Worm (Caenorhabditis elegans) whole organism, L4 larva: Measurements from ENCODE around the gene T25E12.16.

Experiments
- F37D6.2 ChIP-seq: sonication (generic microtip); optimal IDR thresholded peaks from 2 replicates; lab custom pipeline; 2016; ENCODE audit warnings: mild to moderate bottlenecking, missing genetic modification characterization, missing compliant biosample characterization
- F44E2.7 ChIP-seq: fragments of 200-800 bp; sonication (Bioruptor generic); IDR thresholded peaks from 2 replicates; pipeline ENCODE4 v2.1.2; 2022; ENCODE audit warnings: missing genetic modification characterization, missing compliant biosample characterization
- F49E8.2 ChIP-seq: sonication (generic microtip); optimal IDR thresholded peaks from 2 replicates; lab custom pipeline; 2016; ENCODE audit warnings: missing compliant biosample characterization, mild to moderate bottlenecking, missing genetic modification characterization, borderline replicate concordance
- R02D3.7 ChIP-seq: fragments of 150-350 bp; sonication (generic microtip); optimal IDR thresholded peaks from 3 replicates; lab custom pipeline; 2014; ENCODE audit warnings: missing biosample characterization, missing genetic modification characterization
- T20F7.1 ChIP-seq: fragments of 200-800 bp; sonication (Bioruptor generic); optimal IDR thresholded peaks from 2 replicates; lab custom pipeline; 2018; ENCODE audit warnings: mild to moderate bottlenecking, missing genetic modification characterization, missing compliant biosample characterization
- Y105C5A.15 ChIP-seq: fragments of 200-800 bp; sonication (Bioruptor generic); IDR thresholded peaks from 2 replicates; pipeline ENCODE4 v1.3.6; 2022; ENCODE audit warnings: missing genetic modification characterization, missing compliant biosample characterization
- Y48G9A.11 ChIP-seq: fragments of 200-800 bp; sonication (Bioruptor generic); IDR thresholded peaks from 2 replicates; pipeline ENCODE4 v1.3.6; 2022; ENCODE audit warnings: missing genetic modification reagents, missing genetic modification characterization, missing compliant biosample characterization
- aha-1 ChIP-seq: fragments of 150-350 bp; peaks from one replicate; lab custom pipeline; 2014; ENCODE audit warnings: missing biosample characterization, missing genetic modification characterization
- aly-2 ChIP-seq: sonication (generic microtip); optimal IDR thresholded peaks from 2 replicates; lab custom pipeline; 2018; ENCODE audit warnings: missing biosample characterization, missing genetic modification characterization
- arid-1 ChIP-seq: fragments of 200-800 bp; sonication (Bioruptor generic); conservative IDR thresholded peaks from 2 replicates; pipeline ENCODE4 v1.3.6; 2022; ENCODE audit warnings: missing genetic modification reagents, missing genetic modification characterization, missing compliant biosample characterization
- ceh-20 ChIP-seq: fragments of 200-800 bp; sonication (Bioruptor generic); IDR thresholded peaks from 2 replicates; pipeline ENCODE4 v1.3.6; 2022; ENCODE audit warnings: missing genetic modification reagents, missing genetic modification characterization, missing compliant biosample characterization
- ceh-44 ChIP-seq: fragments of 200-800 bp; sonication (Bioruptor generic); IDR thresholded peaks from 2 replicates; pipeline ENCODE4 v1.3.6; 2022; ENCODE audit warnings: missing genetic modification reagents, missing genetic modification characterization, missing compliant biosample characterization
- ceh-62 ChIP-seq: sonication (generic microtip); optimal IDR thresholded peaks from 2 replicates; lab custom pipeline; 2017; ENCODE audit warnings: missing biosample characterization, missing genetic modification characterization
- daf-16 ChIP-seq, 3 experiments: sonication (generic microtip); optimal IDR thresholded peaks; 2 replicates each; lab custom pipeline; 2016 to 2017; ENCODE audit warnings: missing genetic modification characterization in 3 of 3, missing genetic modification reagents in 3 of 3, mild to moderate bottlenecking in 2 of 3, missing compliant biosample characterization in 2 of 3, missing biosample characterization in 1 of 3, moderate library complexity in 1 of 3
- fkh-10 ChIP-seq: fragments of 150-350 bp; optimal IDR thresholded peaks from 2 replicates; lab custom pipeline; 2014; ENCODE audit warnings: missing biosample characterization, missing genetic modification reagents, missing genetic modification characterization
- gei-8 ChIP-seq: fragments of 200-800 bp; sonication (Bioruptor generic); optimal IDR thresholded peaks from 2 replicates; lab custom pipeline; 2018; ENCODE audit warnings: mild to moderate bottlenecking, missing genetic modification characterization, missing compliant biosample characterization
- hlh-30 ChIP-seq: sonication (generic microtip); optimal IDR thresholded peaks from 2 replicates; lab custom pipeline; 2017; ENCODE audit warnings: antibody characterized with exemption, mild to moderate bottlenecking, missing genetic modification characterization, missing compliant biosample characterization; ENCODE audit not compliant: insufficient read depth
- jun-1 ChIP-seq: fragments of 150-350 bp; optimal IDR thresholded peaks from 2 replicates; lab custom pipeline; 2014; ENCODE audit warnings: missing biosample characterization, missing genetic modification reagents, missing genetic modification characterization
- mes-2 ChIP-seq: sonication (generic microtip); optimal IDR thresholded peaks from 2 replicates; lab custom pipeline; 2016; ENCODE audit warnings: missing genotype, mild to moderate bottlenecking, missing genetic modification characterization, missing compliant biosample characterization; ENCODE audit not compliant: poor library complexity, severe bottlenecking
- nhr-28 ChIP-seq: fragments of 150-350 bp; optimal IDR thresholded peaks from 2 replicates; lab custom pipeline; 2014; ENCODE audit warnings: missing biosample characterization, missing genetic modification characterization
- nhr-42 ChIP-seq: fragments of 200-800 bp; sonication (Bioruptor generic); IDR thresholded peaks from 2 replicates; pipeline ENCODE4 v1.3.6; 2022; ENCODE audit warnings: missing genetic modification characterization, missing compliant biosample characterization
- nhr-6 ChIP-seq: fragments of 150-350 bp; optimal IDR thresholded peaks from 2 replicates; lab custom pipeline; 2014; ENCODE audit warnings: missing biosample characterization, missing genetic modification characterization
- pha-4 ChIP-seq, 2 experiments: fragments of 150-350 bp in 1 of 2; fragments of 200-800 bp in 1 of 2; sonication (Bioruptor generic) in 1 of 2; IDR thresholded peaks in 1 of 2; optimal IDR thresholded peaks in 1 of 2; 2 replicates each; pipeline versions ENCODE4 v1.3.6 to Lab custom; 2014 to 2022; ENCODE audit warnings: missing genetic modification characterization in 2 of 2, missing genetic modification reagents in 2 of 2, missing biosample characterization in 1 of 2, missing compliant biosample characterization in 1 of 2
- saeg-2 ChIP-seq: fragments of 200-800 bp; sonication (Bioruptor generic); IDR thresholded peaks from 2 replicates; pipeline ENCODE4 v1.3.6; 2022; ENCODE audit warnings: missing genetic modification reagents, missing genetic modification characterization, missing compliant biosample characterization
- spr-3 ChIP-seq: fragments of 200-800 bp; sonication (Bioruptor generic); optimal IDR thresholded peaks from 2 replicates; lab custom pipeline; 2018; ENCODE audit warnings: mild to moderate bottlenecking, missing genetic modification characterization, missing compliant biosample characterization
- tra-1 ChIP-seq: fragments of 200-800 bp; sonication (Bioruptor generic); IDR thresholded peaks from 2 replicates; pipeline ENCODE4 v1.3.6; 2022; ENCODE audit warnings: missing genetic modification reagents, missing genetic modification characterization, missing compliant biosample characterization
- unc-39 ChIP-seq: sonication (generic microtip); optimal IDR thresholded peaks from 2 replicates; lab custom pipeline; 2017; ENCODE audit warnings: missing biosample characterization, missing genetic modification characterization
- unc-62 ChIP-seq, 3 experiments: fragments of 150-350 bp in 1 of 3; sonication (generic microtip); optimal IDR thresholded peaks in 2 of 3; peaks in 1 of 3; 1 replicate in 1 of 3; 2 replicates in 2 of 3; lab custom pipeline; 2014 to 2017; ENCODE audit warnings: missing biosample characterization in 3 of 3, missing genetic modification characterization in 3 of 3, missing genetic modification reagents in 3 of 3, missing genotype in 1 of 3
- vab-7 ChIP-seq: fragments of 200-800 bp; sonication (Bioruptor generic); IDR thresholded peaks from 2 replicates; pipeline ENCODE4 v1.3.6; 2022; ENCODE audit warnings: missing genetic modification reagents, missing genetic modification characterization, missing compliant biosample characterization

Gene T25E12.16

DNA sequence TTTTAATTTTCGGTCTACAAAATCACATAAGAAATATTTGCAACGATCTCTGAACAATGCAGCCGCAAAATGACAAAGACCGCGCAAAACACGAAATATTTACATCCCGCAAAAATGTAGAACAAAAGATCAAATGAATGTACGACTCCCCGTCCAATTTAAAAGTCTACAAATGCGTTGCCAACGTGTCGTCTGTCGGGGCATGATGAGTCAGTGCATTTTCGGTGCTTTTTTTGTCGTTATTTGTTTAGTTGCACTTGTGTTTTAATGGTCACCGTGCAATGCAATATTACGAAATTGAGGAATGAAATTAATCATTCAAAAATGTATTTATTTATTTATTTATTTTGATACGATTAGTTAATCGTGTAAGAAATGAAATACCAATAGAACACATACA, 9.0 kb downstream of the T25E12.16 start (continued):
- no peak for TF ChIP-seq daf-16 (GFP tag; optimal IDR thresholded peaks at IDR 0.05; lab: Kevin White, UChicago)
- no peak for TF ChIP-seq daf-16 (tag; optimal IDR thresholded peaks at IDR 0.05; lab: Kevin White, UChicago)

DNA sequence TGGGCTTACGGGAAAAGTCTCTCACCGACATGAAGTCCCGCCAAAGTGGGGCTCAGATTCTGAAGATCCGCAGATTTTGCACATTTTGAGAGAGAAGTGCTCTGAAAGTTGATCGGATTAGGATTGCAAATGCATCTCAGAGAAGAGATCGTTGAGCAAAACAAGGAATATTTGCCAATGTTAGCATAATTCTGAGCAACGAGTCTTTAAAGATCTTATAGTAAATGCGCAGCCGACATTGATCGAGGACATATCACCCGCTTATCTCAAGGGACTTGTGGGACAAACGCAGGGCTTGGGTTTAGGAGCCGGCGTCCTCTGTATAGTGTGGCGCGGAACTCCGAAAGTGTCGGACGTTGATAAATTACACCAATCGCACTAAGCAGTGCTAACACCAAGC, 9.8 kb downstream of the T25E12.16 start, which contains the start of gene nhr-112:
TSS of gene nhr-112 (minus strand) at position 101 of the 400 bp plus-strand sequence.
- TF ChIP-seq pha-4 (GFP tag; IDR thresholded peaks at IDR 0.05; lab: Robert Waterston, UW) (no peak), pha-4 (tag; optimal IDR thresholded peaks at IDR 0.05; lab: Kevin White, UChicago) (no peak), unc-62 (GFP tag; optimal IDR thresholded peaks at IDR 0.05 in 1 of 2; lab: Kevin White, UChicago) (peak in 1 of 2 experiments; percentile 90), unc-62 (tag; optimal IDR thresholded peaks at IDR 0.05; lab: Kevin White, UChicago) (no peak)

DNA sequence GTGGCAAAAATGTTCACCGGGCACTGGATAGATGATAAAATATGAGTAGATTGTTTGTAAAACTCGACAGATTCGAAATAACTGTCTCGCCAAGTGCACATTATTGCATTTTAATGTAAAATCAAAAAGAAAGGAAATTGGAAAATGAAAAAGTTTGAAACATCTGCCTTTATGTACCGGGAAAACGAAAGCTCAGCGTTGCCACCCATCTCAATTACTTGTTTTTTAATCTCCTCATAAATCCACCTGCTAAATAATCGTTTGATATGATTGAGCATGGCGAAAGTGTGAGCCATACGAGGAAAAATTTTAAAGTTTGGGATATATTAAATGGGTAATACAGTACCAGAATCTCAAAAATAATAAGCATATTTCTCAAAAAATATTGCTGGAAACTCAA, 17.0 kb downstream of the T25E12.16 start, which contains the start of gene srh-137:
TSS of gene srh-137 (minus strand) at position 101 of the 400 bp plus-strand sequence.
- no peak for TF ChIP-seq nhr-6 (tag; lab: Kevin White, UChicago)
- TF ChIP-seq F44E2.7 (GFP tag; lab: Robert Waterston, UW) = no peak
- TF ChIP-seq vab-7 = no peak
- no peak for TF ChIP-seq T20F7.1
- no peak for TF ChIP-seq R02D3.7 (tag; lab: Kevin White, UChicago)
- TF ChIP-seq tra-1 (GFP tag; lab: Robert Waterston, UW) = no peak
- TF ChIP-seq ceh-62 = no peak
- TF ChIP-seq, all 104 proteins: peak for 0

DNA sequence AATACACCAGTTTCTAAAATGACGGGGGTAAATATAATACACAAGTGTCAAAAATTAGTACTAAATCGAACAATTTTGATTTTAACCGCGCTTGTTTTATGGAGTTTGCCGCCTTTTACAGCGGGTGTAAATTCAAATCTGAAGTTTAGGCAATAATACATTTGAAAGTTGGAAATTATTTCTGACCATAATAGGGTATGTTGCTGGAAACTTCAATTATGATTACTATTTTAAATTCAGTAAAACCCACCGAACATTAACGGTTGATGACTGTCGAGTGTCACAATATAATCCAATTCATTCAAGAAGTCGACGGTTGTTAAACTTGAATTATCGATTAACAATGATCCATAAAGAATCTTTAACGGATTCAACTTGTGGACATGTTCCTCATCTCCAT, 19.8 kb downstream of the T25E12.16 start:
- peak; percentile 22 for TF ChIP-seq aha-1 (tag; lab: Kevin White, UChicago)
- no peak for TF ChIP-seq R02D3.7 (tag; lab: Kevin White, UChicago)
- TF ChIP-seq ceh-20 (GFP tag; lab: Robert Waterston, UW) = no peak
- peak in 1 of 2 experiments; percentile 93 for TF ChIP-seq unc-62 (GFP tag; optimal IDR thresholded peaks at IDR 0.05 in 1 of 2; lab: Kevin White, UChicago)
- no peak for TF ChIP-seq unc-62 (tag; optimal IDR thresholded peaks at IDR 0.05; lab: Kevin White, UChicago)

DNA sequence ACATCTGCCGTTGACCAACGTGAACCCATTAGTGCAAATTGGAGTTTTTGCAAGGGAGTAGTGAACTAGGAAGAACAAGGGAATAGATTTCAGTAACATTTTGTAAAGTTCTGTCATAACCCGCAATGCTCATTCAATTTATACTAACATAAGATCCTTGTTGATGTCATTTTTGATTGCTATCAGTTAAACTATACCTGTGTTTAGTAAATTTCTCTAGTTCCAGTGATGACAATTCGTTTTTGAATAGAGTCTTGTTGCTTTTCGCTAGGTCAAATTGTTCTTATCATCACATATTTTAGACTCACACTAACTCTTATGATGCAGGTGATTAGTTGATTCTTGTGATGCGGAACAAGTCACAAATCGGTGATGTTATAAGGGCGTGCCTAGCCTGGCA, 27.0 kb downstream of the T25E12.16 start, which contains the start of gene clec-9:
TSS of gene clec-9 (minus strand) at position 101 of the 400 bp plus-strand sequence.
- TF ChIP-seq nhr-28 (tag; lab: Kevin White, UChicago) (no peak), R02D3.7 (tag; lab: Kevin White, UChicago) (no peak), T20F7.1 (no peak), spr-3 (GFP tag; lab: Kevin White, UChicago) (no peak), unc-62 (GFP tag; optimal IDR thresholded peaks at IDR 0.05 in 1 of 2; lab: Kevin White, UChicago) (no peak), unc-62 (tag; optimal IDR thresholded peaks at IDR 0.05; lab: Kevin White, UChicago) (no peak), nhr-42 (GFP tag; lab: Robert Waterston, UW) (no peak), tra-1 (GFP tag; lab: Robert Waterston, UW) (no peak), nhr-6 (tag; lab: Kevin White, UChicago) (no peak), aly-2 (no peak), ceh-44 (GFP tag; lab: Robert Waterston, UW) (no peak), fkh-10 (no peak), F37D6.2 (tag; lab: Kevin White, UChicago) (no peak), arid-1 (GFP tag; lab: Robert Waterston, UW) (no peak), hlh-30 (tag; lab: Kevin White, UChicago) (no peak), unc-39 (tag; lab: Kevin White, UChicago) (no peak), F44E2.7 (GFP tag; lab: Robert Waterston, UW) (no peak), mes-2 (tag; lab: Kevin White, UChicago) (no peak), gei-8 (GFP tag; lab: Kevin White, UChicago) (no peak), Y105C5A.15 (GFP tag; lab: Robert Waterston, UW) (no peak)

DNA sequence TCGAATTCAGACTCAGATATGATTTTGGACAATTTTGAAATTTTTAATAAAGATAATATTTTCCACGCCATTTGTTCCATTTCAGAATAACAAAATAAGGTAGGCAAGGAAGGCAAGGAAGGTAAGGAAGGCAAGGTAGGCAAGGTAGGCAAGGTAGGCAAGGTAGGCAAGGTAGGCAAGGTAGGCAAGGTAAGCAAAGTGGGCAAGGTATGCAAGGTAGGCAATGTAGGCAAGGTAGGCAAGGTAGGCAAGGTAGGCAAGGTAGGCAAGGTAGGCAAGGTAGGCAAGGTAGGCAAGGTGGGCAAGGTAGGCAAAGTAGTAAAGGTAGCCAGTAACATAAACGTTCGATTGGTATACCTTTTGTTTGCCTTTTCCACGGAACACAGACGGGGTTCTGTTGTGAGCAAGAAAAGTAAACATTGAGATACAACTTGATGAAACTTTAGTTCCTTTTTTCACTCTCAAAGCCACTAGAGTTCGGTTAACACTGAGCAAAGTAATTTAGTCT, 33.8 kb downstream of the T25E12.16 start, which contains the start of gene Y70C5C.1:
TSS of gene Y70C5C.1 (plus strand) at position 458 of the 508 bp plus-strand sequence.
- TF ChIP-seq F49E8.2 (no peak), T20F7.1 (no peak), saeg-2 (GFP tag; lab: Robert Waterston, UW) (no peak), Y48G9A.11 (GFP tag; lab: Robert Waterston, UW) (no peak), jun-1 (tag; lab: Kevin White, UChicago) (no peak)
- TF ChIP-seq, all 104 proteins: peak for 0
